Worm (Caenorhabditis elegans) whole organism, L4 larva: ENCODE results near the gene H35N09.2.

ENCODE experiments used
- egl-27 ChIP-seq: sonication (generic microtip); optimal IDR thresholded peaks from 3 replicates; lab custom pipeline; 2017; ENCODE audit warnings: missing biosample characterization, missing genetic modification reagents, missing genetic modification characterization
- fkh-10 ChIP-seq: fragments of 150-350 bp; optimal IDR thresholded peaks from 2 replicates; lab custom pipeline; 2014; ENCODE audit warnings: missing biosample characterization, missing genetic modification reagents, missing genetic modification characterization
- fos-1 ChIP-seq: fragments of 150-350 bp; optimal IDR thresholded peaks from 2 replicates; lab custom pipeline; 2014; ENCODE audit warnings: missing biosample characterization, missing genetic modification characterization
- jun-1 ChIP-seq: fragments of 150-350 bp; optimal IDR thresholded peaks from 2 replicates; lab custom pipeline; 2014; ENCODE audit warnings: missing biosample characterization, missing genetic modification reagents, missing genetic modification characterization
- lin-1 ChIP-seq: fragments of 200-800 bp; sonication (Bioruptor generic); IDR thresholded peaks from 2 replicates; pipeline ENCODE4 v1.3.6; 2022; ENCODE audit warnings: missing genetic modification reagents, missing genetic modification characterization, missing compliant biosample characterization
- lin-13 ChIP-seq: fragments of 150-350 bp; optimal IDR thresholded peaks from 2 replicates; lab custom pipeline; 2014; ENCODE audit warnings: missing biosample characterization, missing genetic modification reagents, missing genetic modification characterization
- lin-38 ChIP-seq: fragments of 200-800 bp; sonication (Bioruptor generic); IDR thresholded peaks from 2 replicates; pipeline ENCODE4 v1.3.6; 2022; ENCODE audit warnings: missing genetic modification reagents, missing genetic modification characterization, missing compliant biosample characterization
- nhr-10 ChIP-seq: fragments of 150-350 bp; optimal IDR thresholded peaks from 2 replicates; lab custom pipeline; 2014; ENCODE audit warnings: missing biosample characterization, missing genetic modification characterization
- nhr-11 ChIP-seq: fragments of 150-350 bp; optimal IDR thresholded peaks from 2 replicates; lab custom pipeline; 2014; ENCODE audit warnings: missing biosample characterization, missing genetic modification characterization
- nhr-76 ChIP-seq: fragments of 150-350 bp; optimal IDR thresholded peaks from 2 replicates; lab custom pipeline; 2014; ENCODE audit warnings: missing biosample characterization, missing genetic modification characterization
- unc-62 ChIP-seq, 3 experiments: fragments of 150-350 bp in 1 of 3; sonication (generic microtip); optimal IDR thresholded peaks in 2 of 3; peaks in 1 of 3; 1 replicate in 1 of 3; 2 replicates in 2 of 3; lab custom pipeline; 2014 to 2017; ENCODE audit warnings: missing biosample characterization in 3 of 3, missing genetic modification characterization in 3 of 3, missing genetic modification reagents in 3 of 3, missing genotype in 1 of 3

- no peak for TF ChIP-seq lin-1 (GFP tag; lab: Robert Waterston, UW)
- no peak for TF ChIP-seq nhr-10 (tag; lab: Kevin White, UChicago)
- TF ChIP-seq nhr-76 (tag; lab: Kevin White, UChicago) = no peak
- TF ChIP-seq lin-13 (GFP tag; lab: Kevin White, UChicago) = no peak
- TF ChIP-seq lin-38 (GFP tag; lab: Robert Waterston, UW) = no peak
- TF ChIP-seq jun-1 (tag; lab: Kevin White, UChicago) = no peak
- no peak for TF ChIP-seq fkh-10 (GFP tag; lab: Kevin White, UChicago)
- TF ChIP-seq fos-1 (tag; lab: Kevin White, UChicago) = no peak
- TF ChIP-seq egl-27 = no peak
- no peak for TF ChIP-seq unc-62 (GFP tag; optimal IDR thresholded peaks at IDR 0.05 in 1 of 2; lab: Kevin White, UChicago)
- no peak for TF ChIP-seq unc-62 (tag; optimal IDR thresholded peaks at IDR 0.05; lab: Kevin White, UChicago)
- TF ChIP-seq nhr-11 = no peak
These were observed 39.0 kb upstream of the H35N09.2 start, which contains the start of gene stg-2 for ce11 chrX:8643817-8644216.
